Worm (Caenorhabditis elegans) whole organism, L4/young adult: ENCODE results near the gene C13A2.10.

Experiments used
- dao-5 ChIP-seq: sonication (generic microtip); optimal IDR thresholded peaks from 2 replicates; lab custom pipeline; 2016; ENCODE audit warnings: missing genotype, missing genetic modification characterization, moderate library complexity, missing compliant biosample characterization
- him-1 ChIP-seq: sonication (generic microtip); optimal IDR thresholded peaks from 2 replicates; lab custom pipeline; 2016; ENCODE audit warnings: missing genotype, missing genetic modification reagents, missing genetic modification characterization, missing compliant biosample characterization

DNA sequence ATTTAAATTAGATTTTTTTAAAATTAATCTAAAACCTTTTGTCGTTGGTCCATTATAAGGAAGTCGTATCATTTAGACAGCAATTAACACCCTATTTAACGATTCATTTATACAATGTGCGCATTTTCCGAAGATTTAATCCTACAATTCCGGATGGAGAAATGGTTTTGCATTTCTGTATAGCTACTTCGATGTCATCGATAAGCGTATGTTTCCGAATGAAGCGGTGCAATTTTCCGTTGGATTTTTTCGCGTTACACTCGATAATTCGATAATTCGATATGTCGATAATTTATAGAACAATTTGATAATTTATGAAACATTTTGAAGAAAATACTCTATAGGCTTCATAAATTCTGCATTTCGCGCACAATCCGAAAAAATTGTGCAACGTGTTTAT is at the start of gene C13A2.10:
- no peak for TF ChIP-seq him-1
- no peak for TF ChIP-seq dao-5
